Worm (Caenorhabditis elegans): ENCODE results near the gene F28F9.2.

DNA sequence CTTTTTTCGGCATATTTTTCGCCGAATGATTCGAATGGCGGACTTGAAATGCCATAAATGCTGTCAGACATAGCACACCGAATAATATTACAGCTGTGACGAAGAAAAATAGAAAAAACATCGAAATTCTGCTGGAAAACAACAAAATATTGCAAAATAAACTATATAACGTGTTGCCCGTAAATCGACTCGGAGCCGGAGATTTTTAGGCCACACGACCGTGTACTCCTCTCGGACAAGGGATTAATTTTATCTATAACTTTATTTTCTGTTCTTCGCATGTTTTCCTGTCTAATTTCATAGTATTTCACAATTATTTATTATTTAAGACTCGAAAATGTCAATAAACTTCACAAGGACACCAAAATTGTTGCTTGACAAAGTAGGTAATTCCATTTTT, 36.3 kb upstream of the F28F9.2 start, which contains the start of the genes algn-14 and M02B7.2:
- TF ChIP-seq sea-1 (GFP tag; conservative IDR thresholded peaks at IDR 0.05): no peak
- no peak for TF ChIP-seq ceh-36 (tag; optimal IDR thresholded peaks at IDR 0.05)
- TF ChIP-seq scrt-1 (GFP tag; IDR thresholded peaks at IDR 0.05): no peak
- TF ChIP-seq tbx-37 (GFP tag; conservative IDR thresholded peaks at IDR 0.05): peak; percentile 63; the same call in 1 of the 2 replicates
- no peak for TF ChIP-seq ama-1 (optimal IDR thresholded peaks at IDR 0.05)
- TF ChIP-seq flt-1 (GFP tag; IDR thresholded peaks at IDR 0.05): no peak
- TF ChIP-seq aly-1 (tag; optimal IDR thresholded peaks at IDR 0.05): no peak
- TF ChIP-seq F13C5.2 (tag; optimal IDR thresholded peaks at IDR 0.05): no peak
- no peak for TF ChIP-seq tra-4 (tag; optimal IDR thresholded peaks at IDR 0.05)
- TF ChIP-seq ceh-13 (GFP tag; optimal IDR thresholded peaks at IDR 0.05): no peak

Data from whole organism, early embryonic.